Fruit fly (Drosophila melanogaster): ENCODE measurements around the gene CG11313.

dm6 chr3R:30770069-30770633, 39.2 kb upstream of the CG11313 start:
- TF ChIP-seq CG11617 (GFP tag; optimal IDR thresholded peaks at IDR 0.05) = no peak
- TF ChIP-seq CG14711 (tag; optimal IDR thresholded peaks at IDR 0.05) = no peak
